Worm (Caenorhabditis elegans) whole organism, L4 larva: ENCODE measurements around the gene K07C5.13.

ENCODE experiments used
- D1046.2 ChIP-seq: fragments of 200-800 bp; sonication (Bioruptor generic); IDR thresholded peaks from 2 replicates; pipeline ENCODE4 v1.3.6; 2022; ENCODE audit warnings: missing genetic modification characterization, missing compliant biosample characterization
- F10B5.3 ChIP-seq: sonication (generic microtip); optimal IDR thresholded peaks from 2 replicates; lab custom pipeline; 2016; ENCODE audit warnings: mild to moderate bottlenecking, missing genetic modification characterization, missing compliant biosample characterization
- T20F7.1 ChIP-seq: fragments of 200-800 bp; sonication (Bioruptor generic); optimal IDR thresholded peaks from 2 replicates; lab custom pipeline; 2018; ENCODE audit warnings: mild to moderate bottlenecking, missing genetic modification characterization, missing compliant biosample characterization
- T26A8.4 ChIP-seq: fragments of 200-800 bp; sonication (Bioruptor generic); IDR thresholded peaks from 2 replicates; pipeline ENCODE4 v1.3.6; 2022; ENCODE audit warnings: missing genetic modification characterization, missing compliant biosample characterization
- Y105C5A.15 ChIP-seq: fragments of 200-800 bp; sonication (Bioruptor generic); IDR thresholded peaks from 2 replicates; pipeline ENCODE4 v1.3.6; 2022; ENCODE audit warnings: missing genetic modification characterization, missing compliant biosample characterization
- ZK546.5 ChIP-seq, 2 experiments: sonication (generic microtip); optimal IDR thresholded peaks; 2 replicates each; lab custom pipeline; 2017; ENCODE audit warnings: missing biosample characterization in 2 of 2, missing genetic modification characterization in 2 of 2
- aha-1 ChIP-seq: fragments of 150-350 bp; peaks from one replicate; lab custom pipeline; 2014; ENCODE audit warnings: missing biosample characterization, missing genetic modification characterization
- arid-1 ChIP-seq: fragments of 200-800 bp; sonication (Bioruptor generic); conservative IDR thresholded peaks from 2 replicates; pipeline ENCODE4 v1.3.6; 2022; ENCODE audit warnings: missing genetic modification reagents, missing genetic modification characterization, missing compliant biosample characterization
- ceh-20 ChIP-seq: fragments of 200-800 bp; sonication (Bioruptor generic); IDR thresholded peaks from 2 replicates; pipeline ENCODE4 v1.3.6; 2022; ENCODE audit warnings: missing genetic modification reagents, missing genetic modification characterization, missing compliant biosample characterization
- ceh-32 ChIP-seq: sonication (generic microtip); optimal IDR thresholded peaks from 2 replicates; lab custom pipeline; 2016; ENCODE audit warnings: mild to moderate bottlenecking, missing genetic modification characterization, missing compliant biosample characterization; ENCODE audit not compliant: poor library complexity
- ces-1 ChIP-seq: fragments of 150-350 bp; sonication (generic microtip); optimal IDR thresholded peaks from 4 replicates; lab custom pipeline; 2014; ENCODE audit warnings: missing biosample characterization, missing genetic modification reagents, missing genetic modification characterization
- cey-2 ChIP-seq: sonication (generic microtip); optimal IDR thresholded peaks from 3 replicates; lab custom pipeline; 2017; ENCODE audit warnings: missing genetic modification characterization, mild to moderate bottlenecking, missing compliant biosample characterization, antibody characterized with exemption, borderline replicate concordance; ENCODE audit not compliant: insufficient read depth
- ctbp-1 ChIP-seq: fragments of 200-800 bp; sonication (Bioruptor generic); IDR thresholded peaks from 2 replicates; pipeline ENCODE4 v1.3.6; 2022; ENCODE audit warnings: missing genetic modification reagents, missing genetic modification characterization, missing compliant biosample characterization
- dmd-6 ChIP-seq: fragments of 200-800 bp; sonication (Bioruptor generic); IDR thresholded peaks from 2 replicates; pipeline ENCODE4 v1.3.6; 2022; ENCODE audit warnings: missing genetic modification reagents, missing genetic modification characterization, missing compliant biosample characterization
- dpl-1 ChIP-seq: fragments of 150-350 bp; optimal IDR thresholded peaks from 2 replicates; lab custom pipeline; 2014; ENCODE audit warnings: missing biosample characterization, missing genetic modification reagents, missing genetic modification characterization
- dve-1 ChIP-seq: sonication (generic microtip); optimal IDR thresholded peaks from 2 replicates; lab custom pipeline; 2017; ENCODE audit warnings: antibody characterized with exemption, mild to moderate bottlenecking, missing genetic modification characterization, missing compliant biosample characterization; ENCODE audit not compliant: insufficient read depth
- egl-27 ChIP-seq: sonication (generic microtip); optimal IDR thresholded peaks from 3 replicates; lab custom pipeline; 2017; ENCODE audit warnings: missing biosample characterization, missing genetic modification reagents, missing genetic modification characterization
- egl-43 ChIP-seq: fragments of 200-800 bp; sonication (Bioruptor generic); IDR thresholded peaks from 2 replicates; pipeline ENCODE4 v1.3.6; 2022; ENCODE audit warnings: missing genetic modification reagents, missing genetic modification characterization, missing compliant biosample characterization
- fkh-10 ChIP-seq: fragments of 150-350 bp; optimal IDR thresholded peaks from 2 replicates; lab custom pipeline; 2014; ENCODE audit warnings: missing biosample characterization, missing genetic modification reagents, missing genetic modification characterization
- fos-1 ChIP-seq: fragments of 150-350 bp; optimal IDR thresholded peaks from 2 replicates; lab custom pipeline; 2014; ENCODE audit warnings: missing biosample characterization, missing genetic modification characterization
- gei-8 ChIP-seq: fragments of 200-800 bp; sonication (Bioruptor generic); optimal IDR thresholded peaks from 2 replicates; lab custom pipeline; 2018; ENCODE audit warnings: mild to moderate bottlenecking, missing genetic modification characterization, missing compliant biosample characterization
- hlh-11 ChIP-seq: fragments of 200-800 bp; sonication (Bioruptor generic); optimal IDR thresholded peaks from 2 replicates; lab custom pipeline; 2018; ENCODE audit warnings: mild to moderate bottlenecking, missing genetic modification characterization, missing compliant biosample characterization
- jun-1 ChIP-seq: fragments of 150-350 bp; optimal IDR thresholded peaks from 2 replicates; lab custom pipeline; 2014; ENCODE audit warnings: missing biosample characterization, missing genetic modification reagents, missing genetic modification characterization
- lim-7 ChIP-seq: fragments of 200-800 bp; sonication (Bioruptor generic); IDR thresholded peaks from 2 replicates; pipeline ENCODE4 v1.3.6; 2022; ENCODE audit warnings: missing genetic modification characterization, missing compliant biosample characterization
- lin-15B ChIP-seq: fragments of 150-350 bp; sonication (generic microtip); optimal IDR thresholded peaks from 3 replicates; lab custom pipeline; 2014; ENCODE audit warnings: missing biosample characterization, missing genetic modification characterization
- lin-38 ChIP-seq: fragments of 200-800 bp; sonication (Bioruptor generic); IDR thresholded peaks from 2 replicates; pipeline ENCODE4 v1.3.6; 2022; ENCODE audit warnings: missing genetic modification reagents, missing genetic modification characterization, missing compliant biosample characterization
- lin-39 ChIP-seq: fragments of 150-350 bp; optimal IDR thresholded peaks from 2 replicates; lab custom pipeline; 2014; ENCODE audit warnings: missing biosample characterization, missing genetic modification reagents, missing genetic modification characterization
- madf-5 ChIP-seq, 2 experiments: fragments of 200-800 bp; sonication (Bioruptor generic); IDR thresholded peaks; 2 replicates each; pipeline ENCODE4 v1.3.6; 2022; ENCODE audit warnings: missing compliant biosample characterization in 2 of 2, missing genetic modification characterization in 2 of 2
- mep-1 ChIP-seq: fragments of 150-350 bp; sonication (generic microtip); optimal IDR thresholded peaks from 3 replicates; lab custom pipeline; 2014; ENCODE audit warnings: missing biosample characterization, missing genetic modification characterization
- mes-2 ChIP-seq: sonication (generic microtip); optimal IDR thresholded peaks from 2 replicates; lab custom pipeline; 2016; ENCODE audit warnings: missing genotype, mild to moderate bottlenecking, missing genetic modification characterization, missing compliant biosample characterization; ENCODE audit not compliant: poor library complexity, severe bottlenecking
- nhr-102 ChIP-seq: sonication (generic microtip); optimal IDR thresholded peaks from 2 replicates; lab custom pipeline; 2016; ENCODE audit warnings: mild to moderate bottlenecking, missing genetic modification characterization, moderate library complexity, missing compliant biosample characterization
- nhr-25 ChIP-seq: sonication (generic microtip); optimal IDR thresholded peaks from 2 replicates; lab custom pipeline; 2017; ENCODE audit warnings: missing genetic modification characterization, mild to moderate bottlenecking, missing compliant biosample characterization, antibody characterized with exemption, moderate library complexity, borderline replicate concordance; ENCODE audit not compliant: insufficient read depth
- nhr-28 ChIP-seq: fragments of 150-350 bp; optimal IDR thresholded peaks from 2 replicates; lab custom pipeline; 2014; ENCODE audit warnings: missing biosample characterization, missing genetic modification characterization
- nhr-42 ChIP-seq: fragments of 200-800 bp; sonication (Bioruptor generic); IDR thresholded peaks from 2 replicates; pipeline ENCODE4 v1.3.6; 2022; ENCODE audit warnings: missing genetic modification characterization, missing compliant biosample characterization
- nhr-48 ChIP-seq: sonication (generic microtip); optimal IDR thresholded peaks from 2 replicates; lab custom pipeline; 2016; ENCODE audit warnings: mild to moderate bottlenecking, missing genetic modification characterization, missing compliant biosample characterization
- nhr-6 ChIP-seq: fragments of 150-350 bp; optimal IDR thresholded peaks from 2 replicates; lab custom pipeline; 2014; ENCODE audit warnings: missing biosample characterization, missing genetic modification characterization
- php-3 ChIP-seq: fragments of 200-800 bp; sonication (Bioruptor generic); IDR thresholded peaks from 2 replicates; pipeline ENCODE4 v1.3.6; 2022; ENCODE audit warnings: missing genetic modification reagents, missing genetic modification characterization, missing compliant biosample characterization
- pqm-1 ChIP-seq: sonication (generic microtip); optimal IDR thresholded peaks from 2 replicates; lab custom pipeline; 2017; ENCODE audit warnings: missing biosample characterization, missing genetic modification characterization
- saeg-2 ChIP-seq: fragments of 200-800 bp; sonication (Bioruptor generic); IDR thresholded peaks from 2 replicates; pipeline ENCODE4 v1.3.6; 2022; ENCODE audit warnings: missing genetic modification reagents, missing genetic modification characterization, missing compliant biosample characterization
- sdz-12 ChIP-seq: fragments of 200-800 bp; sonication (Bioruptor generic); optimal IDR thresholded peaks from 2 replicates; lab custom pipeline; 2018; ENCODE audit warnings: mild to moderate bottlenecking, missing genetic modification characterization, missing compliant biosample characterization
- spr-3 ChIP-seq: fragments of 200-800 bp; sonication (Bioruptor generic); optimal IDR thresholded peaks from 2 replicates; lab custom pipeline; 2018; ENCODE audit warnings: mild to moderate bottlenecking, missing genetic modification characterization, missing compliant biosample characterization
- tag-97 ChIP-seq: fragments of 200-800 bp; sonication (Bioruptor generic); IDR thresholded peaks from 2 replicates; pipeline ENCODE4 v1.3.6; 2022; ENCODE audit warnings: missing genetic modification characterization, missing compliant biosample characterization
- tra-1 ChIP-seq: fragments of 200-800 bp; sonication (Bioruptor generic); IDR thresholded peaks from 2 replicates; pipeline ENCODE4 v1.3.6; 2022; ENCODE audit warnings: missing genetic modification reagents, missing genetic modification characterization, missing compliant biosample characterization
- unc-39 ChIP-seq: sonication (generic microtip); optimal IDR thresholded peaks from 2 replicates; lab custom pipeline; 2017; ENCODE audit warnings: missing biosample characterization, missing genetic modification characterization
- vab-7 ChIP-seq: fragments of 200-800 bp; sonication (Bioruptor generic); IDR thresholded peaks from 2 replicates; pipeline ENCODE4 v1.3.6; 2022; ENCODE audit warnings: missing genetic modification reagents, missing genetic modification characterization, missing compliant biosample characterization
- zag-1 ChIP-seq: fragments of 150-350 bp; optimal IDR thresholded peaks from 2 replicates; lab custom pipeline; 2014; ENCODE audit warnings: missing biosample characterization, missing genetic modification characterization
- zfp-2 ChIP-seq: sonication (generic microtip); optimal IDR thresholded peaks from 2 replicates; lab custom pipeline; 2016; ENCODE audit warnings: mild to moderate bottlenecking, missing genetic modification characterization, missing compliant biosample characterization
- zfp-3 ChIP-seq: fragments of 200-800 bp; sonication (Bioruptor generic); conservative IDR thresholded peaks from 2 replicates; pipeline ENCODE4 v1.3.6; 2022; ENCODE audit warnings: missing genetic modification reagents, missing genetic modification characterization, missing compliant biosample characterization
- zip-2 ChIP-seq: fragments of 150-350 bp; optimal IDR thresholded peaks from 2 replicates; lab custom pipeline; 2014; ENCODE audit warnings: missing biosample characterization, missing genetic modification characterization
- ztf-7 ChIP-seq: fragments of 150-350 bp; optimal IDR thresholded peaks from 2 replicates; lab custom pipeline; 2014; ENCODE audit warnings: missing biosample characterization, missing genetic modification characterization

Gene K07C5.13

ce11 chrV:10332012-10332411 is 9.8 kb upstream of the K07C5.13 start, which contains the start of gene crm-1:
Gene crm-1, minus strand, starts transcription at chrV:10332112.
- TF ChIP-seq egl-27 (tag; lab: Kevin White, UChicago) (no peak), arid-1 (GFP tag; lab: Robert Waterston, UW) (no peak), aha-1 (tag; lab: Kevin White, UChicago) (peak; percentile 19)

ce11 chrV:10333843-10334242 is 8.0 kb upstream of the K07C5.13 start:
- TF ChIP-seq zfp-3 (GFP tag; lab: Robert Waterston, UW): no peak
- no peak for TF ChIP-seq mep-1 (tag; lab: Kevin White, UChicago)
- TF ChIP-seq nhr-25 (tag; lab: Kevin White, UChicago): no peak
- no peak for TF ChIP-seq egl-43 (GFP tag; lab: Robert Waterston, UW)
- peak; percentile 58; the same call in 1 of the 2 replicates for TF ChIP-seq tra-1 (GFP tag; lab: Robert Waterston, UW)
- no peak for TF ChIP-seq lin-39 (tag; lab: Kevin White, UChicago)
- TF ChIP-seq gei-8 (GFP tag; lab: Kevin White, UChicago): no peak
- no peak for TF ChIP-seq jun-1 (tag; lab: Kevin White, UChicago)
- TF ChIP-seq ces-1 (GFP tag; lab: Kevin White, UChicago): no peak
- TF ChIP-seq aha-1 (tag; lab: Kevin White, UChicago): no peak
- TF ChIP-seq dve-1 (tag; lab: Kevin White, UChicago): peak; percentile 43
- TF ChIP-seq php-3 (GFP tag; lab: Robert Waterston, UW): no peak
- TF ChIP-seq lim-7: no peak
- no peak for TF ChIP-seq zag-1 (tag; lab: Kevin White, UChicago)
- peak; percentile 47 for TF ChIP-seq nhr-28 (tag; lab: Kevin White, UChicago)
- peak; percentile 74 for TF ChIP-seq nhr-48 (tag; lab: Kevin White, UChicago)
- no peak for TF ChIP-seq nhr-102 (tag; lab: Kevin White, UChicago)
- 0 out of 2 replicates have a peak, but pooled peaks have one; percentile 21 for TF ChIP-seq ceh-20
- TF ChIP-seq ceh-32 (tag; lab: Kevin White, UChicago): no peak
- peak; percentile 20 for TF ChIP-seq pqm-1 (tag; lab: Kevin White, UChicago)
- TF ChIP-seq lin-15B (tag; lab: Kevin White, UChicago): no peak
- no peak for TF ChIP-seq zfp-2 (tag; lab: Kevin White, UChicago)
- no peak for TF ChIP-seq tag-97 (GFP tag; lab: Robert Waterston, UW)
- TF ChIP-seq zip-2 (tag; lab: Kevin White, UChicago): no peak
- no peak for TF ChIP-seq ZK546.5 (tag; optimal IDR thresholded peaks at IDR 0.05; lab: Kevin White, UChicago)
- TF ChIP-seq unc-39 (tag; lab: Kevin White, UChicago): no peak
- no peak for TF ChIP-seq F10B5.3 (tag; lab: Kevin White, UChicago)
- no peak for TF ChIP-seq cey-2
- no peak for TF ChIP-seq nhr-6
- no peak for TF ChIP-seq mes-2
- no peak for TF ChIP-seq Y105C5A.15 (GFP tag; lab: Robert Waterston, UW)
- no peak for TF ChIP-seq spr-3 (GFP tag; lab: Kevin White, UChicago)
- TF ChIP-seq fkh-10 (GFP tag; lab: Kevin White, UChicago): no peak
- no peak for TF ChIP-seq saeg-2
- TF ChIP-seq ztf-7: no peak
- no peak for TF ChIP-seq lin-38 (GFP tag; lab: Robert Waterston, UW)
- no peak for TF ChIP-seq sdz-12 (GFP tag; lab: Kevin White, UChicago)
- no peak for TF ChIP-seq vab-7 (GFP tag; lab: Robert Waterston, UW)
- no peak for TF ChIP-seq T20F7.1 (GFP tag; lab: Kevin White, UChicago)
- no peak for TF ChIP-seq dpl-1 (GFP tag; lab: Kevin White, UChicago)
- TF ChIP-seq dmd-6 (GFP tag; lab: Robert Waterston, UW): peak; percentile 98
- TF ChIP-seq nhr-42 (GFP tag; lab: Robert Waterston, UW): no peak
- peak; percentile 63 for TF ChIP-seq hlh-11
- TF ChIP-seq T26A8.4: no peak
- no peak for TF ChIP-seq ctbp-1
- TF ChIP-seq madf-5 (GFP tag; IDR thresholded peaks at IDR 0.05; lab: Robert Waterston, UW): no peak
- TF ChIP-seq fos-1 (tag; lab: Kevin White, UChicago): no peak
- no peak for TF ChIP-seq D1046.2 (GFP tag; lab: Robert Waterston, UW)
